Fruit fly (Drosophila melanogaster): ENCODE results near the gene jar.

Gene jar

DNA sequence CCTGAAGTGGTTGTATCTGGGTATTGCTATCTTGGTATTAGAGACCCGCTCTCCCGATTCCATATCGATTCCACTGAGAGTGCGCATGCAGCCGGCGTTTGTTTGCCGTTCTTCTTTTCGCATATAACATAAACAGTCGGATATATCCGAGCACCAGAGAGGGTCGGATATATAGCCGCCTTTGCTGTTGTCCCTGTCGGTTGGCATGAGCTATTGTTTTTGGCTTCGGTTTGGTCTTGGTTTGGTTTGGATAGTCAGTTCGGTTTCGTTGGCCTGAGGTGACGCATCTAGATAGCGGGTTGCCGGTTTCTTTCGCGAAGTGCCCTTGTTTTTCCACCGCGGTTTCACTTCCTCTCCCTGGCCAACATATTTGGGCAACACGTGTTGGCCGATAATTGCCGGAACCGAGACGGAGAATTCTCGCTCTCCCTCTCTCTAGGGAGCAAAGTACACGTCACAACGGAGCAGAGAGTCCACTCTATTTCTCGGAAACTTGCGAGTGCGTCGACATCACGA, 1.8 kb upstream of the jar start, which contains the start of gene Orct2 (continued):
- no peak for TF ChIP-seq disco-r (GFP tag; optimal IDR thresholded peaks at IDR 0.05)
- no peak for TF ChIP-seq CkIIα-i1 (GFP tag; IDR thresholded peaks at IDR 0.05)
- no peak for TF ChIP-seq CG9609 (GFP tag; optimal IDR thresholded peaks at IDR 0.05)
- TF ChIP-seq sqz (GFP tag; optimal IDR thresholded peaks at IDR 0.05), result no peak
- TF ChIP-seq CG11504 (tag; optimal IDR thresholded peaks at IDR 0.05), result peak; percentile 20
- no peak for TF ChIP-seq TFAM (GFP tag; optimal IDR thresholded peaks at IDR 0.05)
- no peak for TF ChIP-seq CG6813 (GFP tag; optimal IDR thresholded peaks at IDR 0.05)
- TF ChIP-seq grn (GFP tag; optimal IDR thresholded peaks at IDR 0.05), result peak; percentile 36
- no peak for TF ChIP-seq Asciz (GFP tag; optimal IDR thresholded peaks at IDR 0.05)
- TF ChIP-seq Adf1 (GFP tag; IDR thresholded peaks at IDR 0.05), result peak; percentile 26; the same call in 1 of the 2 replicates
- TF ChIP-seq NC2β (GFP tag; optimal IDR thresholded peaks at IDR 0.05), result no peak
- TF ChIP-seq CG18011 (GFP tag; optimal IDR thresholded peaks at IDR 0.05), result no peak
- TF ChIP-seq ewg (GFP tag; optimal IDR thresholded peaks at IDR 0.05), result peak; percentile 84
- no peak for TF ChIP-seq CTCF (GFP tag; optimal IDR thresholded peaks at IDR 0.05)
- no peak for TF ChIP-seq CG9437 (GFP tag; optimal IDR thresholded peaks at IDR 0.05)
- TF ChIP-seq kni (GFP tag; optimal IDR thresholded peaks at IDR 0.05), result peak; percentile 80
- no peak for TF ChIP-seq CG7745 (tag; optimal IDR thresholded peaks at IDR 0.05)
- TF ChIP-seq jing (GFP tag; optimal IDR thresholded peaks at IDR 0.05), result no peak
- peak; percentile 41 to 75 for TF ChIP-seq Trl (optimal IDR thresholded peaks at IDR 0.05)
- TF ChIP-seq Trl (GFP tag; optimal IDR thresholded peaks at IDR 0.05), result peak; percentile 20
- TF ChIP-seq CG7271 (tag; optimal IDR thresholded peaks at IDR 0.05), result no peak
- TF ChIP-seq zfh2 (GFP tag; optimal IDR thresholded peaks at IDR 0.05), result no peak
- TF ChIP-seq H2.0 (GFP tag; IDR thresholded peaks at IDR 0.05), result no peak
- TF ChIP-seq Drgx (GFP tag; IDR thresholded peaks at IDR 0.05), result peak; percentile 35; the same call in 1 of the 2 replicates
- peak; percentile 94 for TF ChIP-seq CG10321 (GFP tag; IDR thresholded peaks at IDR 0.05)
- no peak for TF ChIP-seq CG42726 (GFP tag; IDR thresholded peaks at IDR 0.05; ENCODE audit: partially characterized antibody)
- TF ChIP-seq pros (GFP tag; optimal IDR thresholded peaks at IDR 0.05), result peak; percentile 91
- no peak for TF ChIP-seq E2f1 (GFP tag; IDR thresholded peaks at IDR 0.05)
- TF ChIP-seq amos (GFP tag; IDR thresholded peaks at IDR 0.05; ENCODE audit: partially characterized antibody), result peak; percentile 15; the same call in 1 of the 2 replicates
- TF ChIP-seq CG43689 (GFP tag; IDR thresholded peaks at IDR 0.05), result no peak
- TF ChIP-seq Rfx (GFP tag; IDR thresholded peaks at IDR 0.05), result 0 out of 2 replicates have a peak, but pooled peaks have one; percentile 28
- TF ChIP-seq caup (GFP tag; optimal IDR thresholded peaks at IDR 0.05; ENCODE audit: severe bottlenecking), result peak; percentile 39
- TF ChIP-seq Hand (GFP tag; optimal IDR thresholded peaks at IDR 0.05), result no peak
- peak; percentile 15 for TF ChIP-seq Antp (GFP tag; optimal IDR thresholded peaks at IDR 0.05)
- peak; percentile 32 for TF ChIP-seq CG17385 (GFP tag; optimal IDR thresholded peaks at IDR 0.05)
- TF ChIP-seq bsh (GFP tag; optimal IDR thresholded peaks at IDR 0.05), result peak in 1 of 2 experiments; percentile 9
- TF ChIP-seq Med (GFP tag), result peak; percentile 88
- TF ChIP-seq CG5245 (GFP tag; optimal IDR thresholded peaks at IDR 0.05), result no peak
- TF ChIP-seq CG10462 (GFP tag; optimal IDR thresholded peaks at IDR 0.05), result no peak
- no peak for TF ChIP-seq Elba2 (GFP tag; optimal IDR thresholded peaks at IDR 0.05)
- TF ChIP-seq tll (GFP tag; optimal IDR thresholded peaks at IDR 0.05), result peak in 1 of 2 experiments; percentile 38
- no peak for TF ChIP-seq tio (GFP tag; optimal IDR thresholded peaks at IDR 0.05)
- peak; percentile 72 for TF ChIP-seq CG1832 (GFP tag; optimal IDR thresholded peaks at IDR 0.05)
- TF ChIP-seq CG12391 (tag; optimal IDR thresholded peaks at IDR 0.05), result no peak
- TF ChIP-seq CG30431 (GFP tag; optimal IDR thresholded peaks at IDR 0.05), result no peak
- no peak for TF ChIP-seq CG4820 (GFP tag; optimal IDR thresholded peaks at IDR 0.05)
- TF ChIP-seq stc (GFP tag; IDR thresholded peaks at IDR 0.05), result 0 out of 2 replicates have a peak, but pooled peaks have one; percentile 34
- no peak for TF ChIP-seq crp (GFP tag; optimal IDR thresholded peaks at IDR 0.05)
- TF ChIP-seq schlank (tag; optimal IDR thresholded peaks at IDR 0.05), result no peak
- no peak for TF ChIP-seq Poxn (GFP tag; IDR thresholded peaks at IDR 0.05)

All from whole organism, embryonic.